Fruit fly (Drosophila melanogaster) whole organism, adult: Measurements from ENCODE around the gene CG5194.

Source experiments
- CG11617 ChIP-seq: fragments of 200-800 bp; sonication (Bioruptor generic); optimal IDR thresholded peaks from 2 replicates; lab custom pipeline; 2017; ENCODE audit warnings: mild to moderate bottlenecking, missing biosample characterization, missing genetic modification reagents, missing genetic modification characterization
- CG12768 ChIP-seq: fragments of 200-800 bp; sonication (Bioruptor generic); optimal IDR thresholded peaks from 2 replicates; lab custom pipeline; 2017; ENCODE audit warnings: missing biosample characterization, missing genetic modification characterization, mild to moderate bottlenecking, moderate library complexity, missing genetic modification reagents
- CG14711 ChIP-seq: fragments of 200-800 bp; sonication (Bioruptor generic); optimal IDR thresholded peaks from 2 replicates; lab custom pipeline; 2018; ENCODE audit warnings: missing biosample characterization, mild to moderate bottlenecking, missing genetic modification characterization, moderate library complexity
- CG1620 ChIP-seq: fragments of 200-800 bp; sonication (Bioruptor generic); optimal IDR thresholded peaks from 2 replicates; lab custom pipeline; 2016; ENCODE audit warnings: missing biosample characterization, missing genetic modification characterization
- CG33017 ChIP-seq: fragments of 200-800 bp; sonication (Bioruptor generic); optimal IDR thresholded peaks from 2 replicates; lab custom pipeline; 2018; ENCODE audit warnings: missing biosample characterization, mild to moderate bottlenecking, missing genetic modification characterization, moderate library complexity
- CG5204 ChIP-seq: fragments of 200-800 bp; sonication (Bioruptor generic); optimal IDR thresholded peaks from 2 replicates; lab custom pipeline; 2016; ENCODE audit warnings: missing biosample characterization, missing genetic modification characterization
- CG7045 ChIP-seq: fragments of 200-800 bp; sonication (Bioruptor generic); optimal IDR thresholded peaks from 2 replicates; lab custom pipeline; 2017; ENCODE audit warnings: missing biosample characterization, mild to moderate bottlenecking, missing genetic modification characterization
- CG7101 ChIP-seq: fragments of 200-800 bp; sonication (Bioruptor generic); optimal IDR thresholded peaks from 2 replicates; lab custom pipeline; 2018; ENCODE audit warnings: missing biosample characterization, mild to moderate bottlenecking, missing genetic modification characterization, moderate library complexity
- Clk ChIP-seq: fragments of 200-800 bp; sonication (Bioruptor generic); optimal IDR thresholded peaks from 2 replicates; lab custom pipeline; 2017; ENCODE audit warnings: missing biosample characterization, missing genetic modification characterization
- Crg-1 ChIP-seq: fragments of 200-800 bp; sonication (Bioruptor generic); optimal IDR thresholded peaks from 2 replicates; lab custom pipeline; 2016; ENCODE audit warnings: missing biosample characterization, missing genetic modification characterization
- Hr96 ChIP-seq: fragments of 200-800 bp; sonication (Bioruptor generic); optimal IDR thresholded peaks from 2 replicates; lab custom pipeline; 2016; ENCODE audit warnings: missing biosample characterization, missing genetic modification characterization
- Mnt ChIP-seq: fragments of 200-800 bp; sonication (Bioruptor generic); optimal IDR thresholded peaks from 2 replicates; lab custom pipeline; 2016; ENCODE audit warnings: missing biosample characterization, mild to moderate bottlenecking, missing genetic modification characterization
- bab1 ChIP-seq: fragments of 200-800 bp; sonication (Bioruptor generic); optimal IDR thresholded peaks from 3 replicates; lab custom pipeline; 2019; ENCODE audit warnings: missing biosample characterization, mild to moderate bottlenecking, missing genetic modification characterization, moderate library complexity
- cic ChIP-seq: fragments of 200-800 bp; sonication (Bioruptor generic); optimal IDR thresholded peaks from 2 replicates; lab custom pipeline; 2017; ENCODE audit warnings: missing biosample characterization, mild to moderate bottlenecking, missing genetic modification characterization, moderate library complexity
- cnc ChIP-seq, 2 experiments: fragments of >200 bp; optimal IDR thresholded peaks; 2 replicates each; lab custom pipeline; 2017
- kay ChIP-seq: fragments of 200-800 bp; sonication (Bioruptor generic); peaks from one replicate; lab custom pipeline; 2016; ENCODE audit warnings: missing biosample characterization, missing genetic modification characterization, borderline replicate concordance
- ovo ChIP-seq: fragments of 200-800 bp; sonication (Bioruptor generic); optimal IDR thresholded peaks from 2 replicates; lab custom pipeline; 2016; ENCODE audit warnings: missing biosample characterization, missing genetic modification characterization
- pad ChIP-seq: fragments of 200-800 bp; sonication (Bioruptor generic); optimal IDR thresholded peaks from 3 replicates; lab custom pipeline; 2017; ENCODE audit warnings: missing biosample characterization, missing genetic modification characterization, mild to moderate bottlenecking, moderate library complexity, missing genetic modification reagents
- tj ChIP-seq: fragments of 200-800 bp; sonication (Bioruptor generic); optimal IDR thresholded peaks from 3 replicates; lab custom pipeline; 2017; ENCODE audit warnings: missing biosample characterization, mild to moderate bottlenecking, missing genetic modification characterization, moderate library complexity
- toe ChIP-seq: fragments of 200-800 bp; sonication (Bioruptor generic); optimal IDR thresholded peaks from 2 replicates; lab custom pipeline; 2016; ENCODE audit warnings: missing biosample characterization, missing genetic modification characterization

Gene CG5194

dm6 chr3L:8997686-8998239 lies 11.9 kb downstream of the CG5194 start, which contains the start of the genes smg and CG5087:
smg (minus strand) TSS chr3L:8997989.
CG5087 (plus strand) TSS chr3L:8998184.
- TF ChIP-seq bab1 (GFP tag; lab: Kevin White, UChicago) (peak; percentile 74), ovo (GFP tag; lab: Kevin White, UChicago) (peak; percentile 57), toe (peak; percentile 46), CG14711 (tag; lab: Kevin White, UChicago) (peak; percentile 6), Clk (no peak), kay (no peak), CG1620 (GFP tag; lab: Kevin White, UChicago) (peak; percentile 62), CG11617 (peak; percentile 4), pad (GFP tag; lab: Kevin White, UChicago) (no peak), tj (GFP tag; lab: Kevin White, UChicago) (peak; percentile 17), Mnt (peak; percentile 55)

DNA sequence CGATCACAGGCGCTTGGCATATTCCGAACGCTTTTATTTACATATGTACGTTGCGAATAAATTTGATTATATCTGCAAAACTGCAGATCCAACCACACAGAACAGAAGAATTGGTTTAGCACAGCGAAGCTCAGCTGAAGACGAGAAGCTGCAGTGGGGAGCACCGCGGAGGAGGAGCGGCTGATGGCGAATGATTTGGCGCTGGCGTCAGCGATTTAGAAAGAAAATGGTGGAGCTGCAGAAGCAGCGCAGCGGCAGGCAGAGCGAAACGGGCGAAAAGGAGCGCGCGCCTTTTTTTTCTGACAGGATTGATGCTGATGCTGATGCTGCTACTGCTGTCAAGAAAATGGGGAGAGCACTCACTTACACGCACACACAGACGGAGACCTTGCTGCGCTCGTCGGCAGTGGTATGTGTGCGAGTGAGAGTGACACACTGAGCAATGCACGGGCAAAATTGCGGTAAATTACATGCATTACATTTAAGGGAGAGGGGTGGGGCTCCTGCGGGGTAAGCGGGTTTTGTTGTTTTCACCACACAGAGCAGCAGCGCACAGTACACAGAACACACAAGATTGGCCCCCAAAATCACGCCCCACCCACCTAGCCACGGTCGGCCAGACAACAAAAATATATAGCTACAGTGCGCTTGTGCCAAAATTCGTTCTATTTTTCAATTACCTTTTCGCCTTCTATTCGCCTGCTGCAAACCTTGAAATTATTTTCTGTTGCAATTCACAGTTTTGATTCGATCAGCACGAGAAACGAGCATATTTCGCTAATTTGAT lies 12.5 kb downstream of the CG5194 start:
- TF ChIP-seq ovo (GFP tag; lab: Kevin White, UChicago) (peak; percentile 85), CG14711 (tag; lab: Kevin White, UChicago) (no peak), CG12768 (GFP tag; lab: Kevin White, UChicago) (peak; percentile 49), CG11617 (peak; percentile 55), CG33017 (tag; lab: Kevin White, UChicago) (no peak), cic (peak; percentile 42), Crg-1 (GFP tag; lab: Kevin White, UChicago) (no peak), toe (no peak), pad (GFP tag; lab: Kevin White, UChicago) (peak; percentile 99), tj (GFP tag; lab: Kevin White, UChicago) (peak; percentile 91), CG1620 (GFP tag; lab: Kevin White, UChicago) (no peak)

dm6 chr3L:8996173-8996767 lies 13.4 kb downstream of the CG5194 start:
- TF ChIP-seq Clk, result peak; percentile 51
- peak; percentile 57 for TF ChIP-seq Mnt
- peak; percentile 90 for TF ChIP-seq CG7101 (tag; lab: Kevin White, UChicago)
- peak; percentile 89 for TF ChIP-seq CG14711 (tag; lab: Kevin White, UChicago)
- peak; percentile 90 for TF ChIP-seq CG33017 (tag; lab: Kevin White, UChicago)
- peak; percentile 80 for TF ChIP-seq pad (GFP tag; lab: Kevin White, UChicago)
- TF ChIP-seq kay, result no peak
- TF ChIP-seq ovo (GFP tag; lab: Kevin White, UChicago), result peak; percentile 96
- peak; percentile 64 for TF ChIP-seq CG11617
- peak; percentile 74 for TF ChIP-seq CG1620 (GFP tag; lab: Kevin White, UChicago)
- TF ChIP-seq Crg-1 (GFP tag; lab: Kevin White, UChicago), result peak; percentile 37
- no peak for TF ChIP-seq cnc (optimal IDR thresholded peaks at IDR 0.05; lab: Kevin White, UChicago)
- TF ChIP-seq tj (GFP tag; lab: Kevin White, UChicago), result peak; percentile 33
- TF ChIP-seq bab1 (GFP tag; lab: Kevin White, UChicago), result peak; percentile 96
- TF ChIP-seq cic, result no peak
- peak; percentile 59 for TF ChIP-seq CG12768 (GFP tag; lab: Kevin White, UChicago)
- TF ChIP-seq CG7045 (GFP tag; lab: Kevin White, UChicago), result peak; percentile 64
- TF ChIP-seq Hr96 (GFP tag; lab: Kevin White, UChicago), result no peak

DNA sequence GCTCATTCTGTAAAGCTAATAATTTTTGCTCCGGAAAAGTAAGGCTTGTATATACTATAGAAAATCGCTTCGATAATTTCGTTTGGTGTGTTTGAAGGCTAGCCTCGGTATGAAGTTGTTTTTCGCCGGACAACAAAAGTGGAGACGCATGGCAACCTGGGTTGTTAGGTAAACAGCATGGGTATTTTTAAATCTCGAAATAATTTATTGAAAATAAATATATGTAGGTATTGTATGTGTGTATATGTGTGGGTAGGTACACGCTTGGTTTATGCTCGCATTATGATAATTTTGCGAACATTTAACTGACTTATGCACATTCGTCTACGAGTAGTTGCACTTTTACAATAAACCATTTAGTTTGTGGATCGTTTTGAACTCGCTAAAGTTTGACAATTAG lies 19.5 kb downstream of the CG5194 start, which contains the start of gene CG5280:
TSS of gene CG5280 (minus strand) at position 101 of the 400 bp plus-strand sequence.
- TF ChIP-seq kay (peak; percentile 76), Clk (no peak)

DNA sequence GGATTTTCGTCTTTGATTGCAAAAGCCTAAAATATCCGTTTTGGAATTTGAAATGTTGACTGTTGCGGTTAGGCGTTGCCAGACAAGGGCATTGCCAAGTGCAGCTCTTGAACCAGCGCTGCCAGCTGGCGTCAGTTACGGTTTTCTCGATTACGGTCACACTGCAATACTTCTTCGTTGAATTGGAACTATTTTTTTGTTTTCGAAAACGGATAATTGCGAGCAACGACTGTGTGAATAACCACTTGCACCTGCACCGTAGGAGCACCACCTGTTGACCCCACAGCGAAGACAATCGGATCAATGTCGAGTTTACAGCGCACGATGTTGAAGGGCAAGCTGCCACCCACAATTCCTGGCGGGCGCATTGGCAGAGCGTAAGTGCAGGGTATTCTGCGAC lies 23.1 kb downstream of the CG5194 start, which contains the start of gene CG5068:
TSS of gene CG5068 (plus strand) at position 129 of the 400 bp plus-strand sequence.
- TF ChIP-seq bab1 (GFP tag; lab: Kevin White, UChicago) (peak; percentile 10), CG7045 (GFP tag; lab: Kevin White, UChicago) (no peak)

- TF ChIP-seq tj (GFP tag; lab: Kevin White, UChicago), result peak; percentile 25
- no peak for TF ChIP-seq bab1 (GFP tag; lab: Kevin White, UChicago)
- peak; percentile 59 for TF ChIP-seq CG7101 (tag; lab: Kevin White, UChicago)
- TF ChIP-seq Crg-1 (GFP tag; lab: Kevin White, UChicago), result peak; percentile 5
- TF ChIP-seq CG33017 (tag; lab: Kevin White, UChicago), result peak; percentile 70
- no peak for TF ChIP-seq CG11617
- no peak for TF ChIP-seq CG7045 (GFP tag; lab: Kevin White, UChicago)
- TF ChIP-seq CG1620 (GFP tag; lab: Kevin White, UChicago), result peak; percentile 28
- TF ChIP-seq CG12768 (GFP tag; lab: Kevin White, UChicago), result peak; percentile 44
- no peak for TF ChIP-seq pad (GFP tag; lab: Kevin White, UChicago)
- TF ChIP-seq CG14711 (tag; lab: Kevin White, UChicago), result no peak
- TF ChIP-seq toe, result no peak
- TF ChIP-seq Clk, result peak; percentile 13
- peak; percentile 22 for TF ChIP-seq ovo (GFP tag; lab: Kevin White, UChicago)
- TF ChIP-seq CG5204 (GFP tag; lab: Kevin White, UChicago), result peak; percentile 64
- TF ChIP-seq Mnt, result peak; percentile 45
- no peak for TF ChIP-seq Hr96 (GFP tag; lab: Kevin White, UChicago)
- TF ChIP-seq kay, result no peak
- TF ChIP-seq cic, result peak; percentile 29
These were observed 23.8 kb downstream of the CG5194 start, which contains the start of gene Galk for dm6 chr3L:8985848-8986320. Galk (minus strand) TSS chr3L:8986091.
